Worm (Caenorhabditis elegans) whole organism, young adult: ENCODE results near the gene Y45F10D.2.

Experiments
- B0019.2 ChIP-seq: fragments of 200-800 bp; sonication (Bioruptor generic); conservative IDR thresholded peaks from 2 replicates; pipeline ENCODE4 v1.3.6; 2022; ENCODE audit warnings: missing genetic modification reagents, missing genetic modification characterization, missing compliant biosample characterization
- B0035.1 ChIP-seq: sonication (generic microtip); optimal IDR thresholded peaks from 2 replicates; lab custom pipeline; 2016; ENCODE audit warnings: missing genetic modification characterization, mild to moderate bottlenecking, missing compliant biosample characterization, missing genotype, missing genetic modification reagents
- F37B4.10 ChIP-seq: fragments of 200-800 bp; sonication (Bioruptor generic); IDR thresholded peaks from 2 replicates; pipeline ENCODE4 v1.3.6; 2022; ENCODE audit warnings: missing genetic modification characterization, missing compliant biosample characterization
- F49E8.2 ChIP-seq: sonication (generic microtip); optimal IDR thresholded peaks from 3 replicates; lab custom pipeline; 2017; ENCODE audit warnings: missing genetic modification characterization, mild to moderate bottlenecking, missing compliant biosample characterization, antibody characterized with exemption, moderate library complexity; ENCODE audit not compliant: insufficient read depth
- F52B5.7 ChIP-seq: sonication (generic microtip); optimal IDR thresholded peaks from 2 replicates; lab custom pipeline; 2016; ENCODE audit warnings: mild to moderate bottlenecking, missing genetic modification characterization, missing compliant biosample characterization
- Y79H2A.3 ChIP-seq: fragments of 200-800 bp; sonication (Bioruptor generic); conservative IDR thresholded peaks from 2 replicates; pipeline ENCODE4 v1.3.6; 2022; ENCODE audit warnings: missing genetic modification reagents, missing genetic modification characterization, missing compliant biosample characterization
- Y95B8A.8 ChIP-seq: fragments of 200-800 bp; sonication (Bioruptor generic); IDR thresholded peaks from 2 replicates; pipeline ENCODE4 v1.3.6; 2022; ENCODE audit warnings: missing genetic modification reagents, missing genetic modification characterization, missing compliant biosample characterization
- ama-1 ChIP-seq, 3 experiments: fragments of 150-350 bp in 1 of 3; sonication (generic microtip) in 2 of 3; optimal IDR thresholded peaks; 2 replicates each; lab custom pipeline; 2014 to 2018; ENCODE audit warnings: missing biosample characterization in 2 of 3, missing genetic modification characterization in 2 of 3, missing genetic modification reagents in 2 of 3
- attf-6 ChIP-seq: fragments of 200-800 bp; sonication (Bioruptor generic); IDR thresholded peaks from 2 replicates; pipeline ENCODE4 v1.3.6; 2022; ENCODE audit warnings: missing genetic modification reagents, missing genetic modification characterization, missing compliant biosample characterization
- cebp-2 ChIP-seq: fragments of 200-800 bp; sonication (Bioruptor generic); IDR thresholded peaks from 2 replicates; pipeline ENCODE4 v1.3.6; 2022; ENCODE audit warnings: missing genetic modification characterization, missing compliant biosample characterization
- ceh-79 ChIP-seq: sonication (generic microtip); optimal IDR thresholded peaks from 2 replicates; lab custom pipeline; 2017; ENCODE audit warnings: mild to moderate bottlenecking, missing genetic modification characterization, missing compliant biosample characterization
- ceh-91 ChIP-seq: fragments of 200-800 bp; sonication (Bioruptor generic); IDR thresholded peaks from 2 replicates; pipeline ENCODE4 v1.3.6; 2022; ENCODE audit warnings: missing genetic modification reagents, missing genetic modification characterization, missing compliant biosample characterization
- dpl-1 ChIP-seq: fragments of 150-350 bp; optimal IDR thresholded peaks from 2 replicates; lab custom pipeline; 2014; ENCODE audit warnings: missing biosample characterization, missing genetic modification reagents, missing genetic modification characterization
- ets-4 ChIP-seq: fragments of 200-800 bp; sonication (Bioruptor generic); optimal IDR thresholded peaks from 2 replicates; lab custom pipeline; 2018; ENCODE audit warnings: mild to moderate bottlenecking, missing genetic modification characterization, missing compliant biosample characterization
- hmg-20 ChIP-seq: fragments of 200-800 bp; sonication (Bioruptor generic); IDR thresholded peaks from 2 replicates; pipeline ENCODE4 v1.3.6; 2022; ENCODE audit warnings: missing genetic modification reagents, missing genetic modification characterization, missing compliant biosample characterization
- hrde-1 ChIP-seq: sonication (generic microtip); optimal IDR thresholded peaks from 2 replicates; lab custom pipeline; 2016; ENCODE audit warnings: missing genetic modification characterization, mild to moderate bottlenecking, missing compliant biosample characterization, moderate library complexity, missing genotype, missing genetic modification reagents, borderline replicate concordance
- lag-1 ChIP-seq: fragments of 200-800 bp; sonication (Bioruptor generic); IDR thresholded peaks from 2 replicates; pipeline ENCODE4 v1.3.6; 2022; ENCODE audit warnings: missing genetic modification reagents, missing genetic modification characterization, missing compliant biosample characterization
- let-526 ChIP-seq: fragments of 200-800 bp; sonication (Bioruptor generic); IDR thresholded peaks from 2 replicates; pipeline ENCODE4 v1.3.6; 2022; ENCODE audit warnings: missing genetic modification reagents, missing genetic modification characterization, missing compliant biosample characterization
- lin-26 ChIP-seq: fragments of 200-800 bp; sonication (Bioruptor generic); IDR thresholded peaks from 2 replicates; pipeline ENCODE4 v1.3.6; 2022; ENCODE audit warnings: missing genetic modification reagents, missing genetic modification characterization, missing compliant biosample characterization
- lin-54 ChIP-seq: fragments of 200-800 bp; sonication (Bioruptor generic); optimal IDR thresholded peaks from 2 replicates; lab custom pipeline; 2018; ENCODE audit warnings: mild to moderate bottlenecking, missing genetic modification characterization, missing compliant biosample characterization
- lir-1 ChIP-seq: fragments of 200-800 bp; sonication (Bioruptor generic); conservative IDR thresholded peaks from 2 replicates; pipeline ENCODE4 v1.3.6; 2022; ENCODE audit warnings: missing genetic modification reagents, missing genetic modification characterization, missing compliant biosample characterization
- lsl-1 ChIP-seq: fragments of 200-800 bp; sonication (Bioruptor generic); optimal IDR thresholded peaks from 2 replicates; lab custom pipeline; 2018; ENCODE audit warnings: mild to moderate bottlenecking, missing genetic modification characterization, moderate library complexity, missing compliant biosample characterization
- lsy-27 ChIP-seq: sonication (generic microtip); optimal IDR thresholded peaks from 2 replicates; lab custom pipeline; 2017; ENCODE audit warnings: missing genetic modification characterization, mild to moderate bottlenecking, missing compliant biosample characterization, antibody characterized with exemption, missing genotype, borderline replicate concordance; ENCODE audit not compliant: insufficient read depth
- mcd-1 ChIP-seq: fragments of 200-800 bp; sonication (Bioruptor generic); IDR thresholded peaks from 2 replicates; pipeline ENCODE4 v1.3.6; 2022; ENCODE audit warnings: missing genetic modification reagents, missing genetic modification characterization, missing compliant biosample characterization
- mes-4 ChIP-seq: sonication (generic microtip); optimal IDR thresholded peaks from 2 replicates; lab custom pipeline; 2016; ENCODE audit warnings: missing genotype, missing genetic modification characterization, missing compliant biosample characterization
- mxl-1 ChIP-seq: sonication (generic microtip); optimal IDR thresholded peaks from 2 replicates; lab custom pipeline; 2016; ENCODE audit warnings: missing genetic modification characterization, missing compliant biosample characterization
- nhr-27 ChIP-seq: fragments of 200-800 bp; sonication (Bioruptor generic); optimal IDR thresholded peaks from 2 replicates; lab custom pipeline; 2018; ENCODE audit warnings: mild to moderate bottlenecking, missing genetic modification characterization, moderate library complexity, missing compliant biosample characterization
- pbrm-1 ChIP-seq: fragments of 200-800 bp; sonication (Bioruptor generic); IDR thresholded peaks from 2 replicates; pipeline ENCODE4 v1.3.6; 2022; ENCODE audit warnings: missing genetic modification reagents, missing genetic modification characterization, missing compliant biosample characterization
- snpc-1.1 ChIP-seq: sonication (generic microtip); optimal IDR thresholded peaks from 2 replicates; lab custom pipeline; 2017; ENCODE audit warnings: missing genetic modification characterization, mild to moderate bottlenecking, missing compliant biosample characterization, antibody characterized with exemption, moderate library complexity, missing genotype, missing genetic modification reagents; ENCODE audit not compliant: insufficient read depth
- snpc-3.4 ChIP-seq: sonication (generic microtip); optimal IDR thresholded peaks from 2 replicates; lab custom pipeline; 2017; ENCODE audit warnings: missing genetic modification characterization, mild to moderate bottlenecking, missing compliant biosample characterization, antibody characterized with exemption, moderate library complexity, missing genotype, missing genetic modification reagents
- snpc-4 ChIP-seq, 5 experiments: fragments of 150-350 bp in 1 of 5; sonication (generic microtip) in 4 of 5; optimal IDR thresholded peaks; 2 replicates each; lab custom pipeline; 2014 to 2018; ENCODE audit warnings: missing genetic modification characterization in 5 of 5, missing biosample characterization in 3 of 5, antibody characterized with exemption in 2 of 5, mild to moderate bottlenecking in 2 of 5, missing compliant biosample characterization in 2 of 5, missing genotype in 2 of 5, moderate library complexity in 2 of 5, missing genetic modification reagents in 1 of 5
- sptf-2 ChIP-seq: fragments of 200-800 bp; sonication (Bioruptor generic); optimal IDR thresholded peaks from 2 replicates; lab custom pipeline; 2018; ENCODE audit warnings: mild to moderate bottlenecking, missing genetic modification characterization, missing compliant biosample characterization
- tbp1 ChIP-seq: fragments of 200-800 bp; sonication (Bioruptor generic); optimal IDR thresholded peaks from 2 replicates; lab custom pipeline; 2018; ENCODE audit warnings: mild to moderate bottlenecking, missing genetic modification characterization, missing compliant biosample characterization
- unc-130 ChIP-seq: sonication (generic microtip); optimal IDR thresholded peaks from 2 replicates; lab custom pipeline; 2016; ENCODE audit warnings: missing genetic modification reagents, missing genetic modification characterization, missing compliant biosample characterization
- zfh-2 ChIP-seq: fragments of 200-800 bp; sonication (Bioruptor generic); conservative IDR thresholded peaks from 2 replicates; pipeline ENCODE4 v1.3.6; 2022; ENCODE audit warnings: missing genetic modification reagents, missing genetic modification characterization, missing compliant biosample characterization
- zim-3 ChIP-seq: sonication (generic microtip); optimal IDR thresholded peaks from 2 replicates; lab custom pipeline; 2017; ENCODE audit warnings: mild to moderate bottlenecking, missing genetic modification characterization, moderate library complexity, missing compliant biosample characterization
- ztf-28 ChIP-seq: fragments of 200-800 bp; sonication (Bioruptor generic); IDR thresholded peaks from 2 replicates; pipeline ENCODE4 v1.3.6; 2022; ENCODE audit warnings: missing genetic modification reagents, missing genetic modification characterization, missing compliant biosample characterization

Y45F10D.2 gene

ce11 chrIV:13774578-13774977 is at the start of gene Y45F10D.2:
Gene Y45F10D.2, minus strand, starts transcription at chrIV:13774678.
- no peak for TF ChIP-seq lir-1 (GFP tag; lab: Robert Waterston, UW)
- TF ChIP-seq F52B5.7 (tag; lab: Kevin White, UChicago) = no peak
- no peak for TF ChIP-seq tbp1
- no peak for TF ChIP-seq ceh-79 (tag; lab: Kevin White, UChicago)
- no peak for TF ChIP-seq nhr-27 (tag; lab: Kevin White, UChicago)
- TF ChIP-seq F37B4.10 = no peak

DNA sequence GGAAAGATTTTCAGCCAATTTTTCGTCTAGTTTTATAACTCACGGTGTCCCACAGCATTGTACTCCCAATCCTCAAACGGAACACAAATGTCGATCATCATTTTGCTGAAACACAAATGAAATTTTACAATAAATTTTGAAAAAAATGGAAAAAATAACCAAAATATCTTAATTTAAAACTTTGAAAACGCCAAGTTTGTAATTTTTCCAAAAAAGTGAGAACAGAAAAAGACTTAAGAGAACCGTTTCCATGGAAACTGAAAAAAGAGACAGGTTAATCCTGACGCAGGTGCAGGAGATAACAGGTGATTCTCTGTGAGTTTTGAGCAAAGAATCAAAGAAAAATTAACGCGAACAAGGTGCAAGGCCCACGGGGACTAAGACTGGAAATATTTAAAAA is 46.4 kb upstream of the Y45F10D.2 start, which contains the start of gene Y45F10D.15:
Y45F10D.15 (minus strand) TSS at position 101 of the 400 bp plus-strand sequence.
- TF ChIP-seq lag-1 = no peak
- TF ChIP-seq F49E8.2 (tag; lab: Kevin White, UChicago) = no peak
- TF ChIP-seq lin-26 (GFP tag; lab: Robert Waterston, UW) = no peak
- TF ChIP-seq mes-4 (tag; lab: Kevin White, UChicago) = no peak
- no peak for TF ChIP-seq pbrm-1 (GFP tag; lab: Robert Waterston, UW)
- TF ChIP-seq ama-1 (optimal IDR thresholded peaks at IDR 0.05; lab: Kevin White, UChicago) = no peak
- TF ChIP-seq ama-1 (GFP tag; optimal IDR thresholded peaks at IDR 0.05; lab: Kevin White, UChicago) = no peak
- TF ChIP-seq dpl-1 = no peak
- TF ChIP-seq zfh-2 (GFP tag; lab: Robert Waterston, UW) = no peak

ce11 chrIV:13814477-13814876 is 40.0 kb upstream of the Y45F10D.2 start:
- TF ChIP-seq attf-6 (GFP tag; lab: Robert Waterston, UW) = peak; percentile 92; the same call in 1 of the 2 replicates
- peak; percentile 1 for TF ChIP-seq snpc-3.4
- TF ChIP-seq snpc-1.1 (tag; lab: Kevin White, UChicago) = peak; percentile 58
- TF ChIP-seq snpc-4 (GFP tag; optimal IDR thresholded peaks at IDR 0.05; lab: Kevin White, UChicago) = peak; percentile 83
- TF ChIP-seq snpc-4 (tag; optimal IDR thresholded peaks at IDR 0.05; lab: Kevin White, UChicago) = peak; percentile 71 to 97 (median 92)
- TF ChIP-seq, all 124 proteins: peak for 4; not testable (repeated sequence) for 120

ce11 chrIV:13807724-13808123 is 33.2 kb upstream of the Y45F10D.2 start, which contains the start of gene Y45F10D.14:
Gene Y45F10D.14, minus strand, starts transcription at chrIV:13807824.
- TF ChIP-seq hrde-1 (tag; lab: Kevin White, UChicago) (no peak), snpc-4 (GFP tag; optimal IDR thresholded peaks at IDR 0.05; lab: Kevin White, UChicago) (no peak), snpc-4 (tag; optimal IDR thresholded peaks at IDR 0.05; lab: Kevin White, UChicago) (peak in 1 of 4 experiments; percentile 25)

- TF ChIP-seq unc-130 (GFP tag; lab: Kevin White, UChicago) = no peak
- no peak for TF ChIP-seq Y79H2A.3 (GFP tag; lab: Robert Waterston, UW)
- TF ChIP-seq mxl-1 (tag; lab: Kevin White, UChicago) = no peak
- TF ChIP-seq let-526 (GFP tag; lab: Robert Waterston, UW) = no peak
- TF ChIP-seq Y95B8A.8 (GFP tag; lab: Robert Waterston, UW) = no peak
- no peak for TF ChIP-seq lsl-1 (GFP tag; lab: Kevin White, UChicago)
- no peak for TF ChIP-seq B0035.1 (tag; lab: Kevin White, UChicago)
- TF ChIP-seq snpc-3.4 = no peak
- TF ChIP-seq cebp-2 = no peak
- no peak for TF ChIP-seq B0019.2 (GFP tag; lab: Robert Waterston, UW)
- no peak for TF ChIP-seq snpc-1.1 (tag; lab: Kevin White, UChicago)
- no peak for TF ChIP-seq zim-3 (tag; lab: Kevin White, UChicago)
- no peak for TF ChIP-seq ets-4 (GFP tag; lab: Kevin White, UChicago)
- no peak for TF ChIP-seq ceh-91 (GFP tag; lab: Robert Waterston, UW)
- TF ChIP-seq sptf-2 = no peak
- TF ChIP-seq hmg-20 = no peak
- no peak for TF ChIP-seq mcd-1 (GFP tag; lab: Robert Waterston, UW)
- no peak for TF ChIP-seq lsy-27
- no peak for TF ChIP-seq ztf-28 (GFP tag; lab: Robert Waterston, UW)
- no peak for TF ChIP-seq lin-54 (GFP tag; lab: Kevin White, UChicago)
- TF ChIP-seq, all 124 proteins: peak for 0
These were observed 23.4 kb upstream of the Y45F10D.2 start, which contains the start of gene Y45F10D.6 for ce11 chrIV:13797859-13798374. Gene Y45F10D.6, minus strand, starts transcription at chrIV:13797909.
